Worm (Caenorhabditis elegans) whole organism, L1 larva: ENCODE data around the gene apn-1.

Source experiments
- C34B4.2 ChIP-seq: sonication (generic microtip); optimal IDR thresholded peaks from 2 replicates; lab custom pipeline; 2017; ENCODE audit warnings: mild to moderate bottlenecking, missing genetic modification characterization, missing compliant biosample characterization
- Y116A8C.19 ChIP-seq: sonication (generic microtip); optimal IDR thresholded peaks from 2 replicates; lab custom pipeline; 2016; ENCODE audit warnings: missing compliant biosample characterization, missing genetic modification characterization, borderline replicate concordance
- aha-1 ChIP-seq: fragments of 150-350 bp; optimal IDR thresholded peaks from 2 replicates; lab custom pipeline; 2014; ENCODE audit warnings: missing biosample characterization, missing genetic modification characterization
- aly-2 ChIP-seq: fragments of 150-350 bp; optimal IDR thresholded peaks from 2 replicates; lab custom pipeline; 2014; ENCODE audit warnings: missing biosample characterization, missing genetic modification characterization
- ama-1 ChIP-seq: fragments of 150-350 bp; optimal IDR thresholded peaks from 2 replicates; lab custom pipeline; 2014
- blmp-1 ChIP-seq: fragments of 150-350 bp; optimal IDR thresholded peaks from 2 replicates; lab custom pipeline; 2014; ENCODE audit warnings: missing biosample characterization, missing genetic modification characterization
- dsc-1 ChIP-seq: sonication (generic microtip); optimal IDR thresholded peaks from 2 replicates; lab custom pipeline; 2016; ENCODE audit warnings: mild to moderate bottlenecking, missing genetic modification characterization, missing compliant biosample characterization
- efl-1 ChIP-seq, 4 experiments: fragments of 150-350 bp; optimal IDR thresholded peaks in 3 of 4; peaks in 1 of 4; 1 replicate in 1 of 4; 2 replicates in 3 of 4; lab custom pipeline; 2014; ENCODE audit warnings: missing biosample characterization in 2 of 4, missing genetic modification characterization in 2 of 4, missing genetic modification reagents in 2 of 4
- elt-2 ChIP-seq: sonication (generic microtip); optimal IDR thresholded peaks from 2 replicates; lab custom pipeline; 2016; ENCODE audit warnings: missing genetic modification characterization, mild to moderate bottlenecking, inconsistent platforms, missing compliant biosample characterization, missing genetic modification reagents
- ets-5 ChIP-seq: fragments of 200-800 bp; sonication (Bioruptor generic); IDR thresholded peaks from 2 replicates; pipeline ENCODE4 v1.3.6; 2022; ENCODE audit warnings: missing genetic modification characterization, missing compliant biosample characterization
- grh-1 ChIP-seq: fragments of 200-800 bp; sonication (Bioruptor generic); IDR thresholded peaks from 2 replicates; pipeline ENCODE4 v1.3.6; 2022; ENCODE audit warnings: missing genetic modification reagents, missing genetic modification characterization, missing compliant biosample characterization
- hlh-4 ChIP-seq: sonication (generic microtip); optimal IDR thresholded peaks from 2 replicates; lab custom pipeline; 2016; ENCODE audit warnings: mild to moderate bottlenecking, missing genetic modification characterization, missing compliant biosample characterization
- hpl-2 ChIP-seq: fragments of 150-350 bp; optimal IDR thresholded peaks from 2 replicates; lab custom pipeline; 2014; ENCODE audit warnings: missing biosample characterization, missing genetic modification reagents, missing genetic modification characterization
- lin-13 ChIP-seq: fragments of 150-350 bp; optimal IDR thresholded peaks from 2 replicates; lab custom pipeline; 2014; ENCODE audit warnings: missing biosample characterization, missing genetic modification reagents, missing genetic modification characterization
- lin-14 ChIP-seq: fragments of 200-800 bp; sonication (Bioruptor generic); optimal IDR thresholded peaks from 2 replicates; lab custom pipeline; 2018; ENCODE audit warnings: mild to moderate bottlenecking, missing genetic modification characterization, moderate library complexity, missing compliant biosample characterization
- lin-15B ChIP-seq: fragments of 150-350 bp; sonication (generic microtip); optimal IDR thresholded peaks from 3 replicates; lab custom pipeline; 2014; ENCODE audit warnings: missing biosample characterization, missing genetic modification characterization
- lin-39 ChIP-seq: fragments of 150-350 bp; optimal IDR thresholded peaks from 2 replicates; lab custom pipeline; 2014; ENCODE audit warnings: missing biosample characterization, missing genetic modification reagents, missing genetic modification characterization
- lir-3 ChIP-seq: sonication (generic microtip); optimal IDR thresholded peaks from 2 replicates; lab custom pipeline; 2016; ENCODE audit warnings: mild to moderate bottlenecking, missing genetic modification characterization, moderate library complexity, missing compliant biosample characterization; ENCODE audit not compliant: poor library complexity
- lsy-2 ChIP-seq, 2 experiments: fragments of 150-350 bp; optimal IDR thresholded peaks; 2 replicates each; lab custom pipeline; 2014; ENCODE audit warnings: missing biosample characterization in 2 of 2, missing genetic modification characterization in 2 of 2
- mab-9 ChIP-seq: fragments of 200-800 bp; sonication (Bioruptor generic); IDR thresholded peaks from 2 replicates; pipeline ENCODE4 v1.3.6; 2022; ENCODE audit warnings: missing genetic modification reagents, missing genetic modification characterization, missing compliant biosample characterization
- nhr-237 ChIP-seq: fragments of 150-350 bp; optimal IDR thresholded peaks from 2 replicates; lab custom pipeline; 2014; ENCODE audit warnings: missing biosample characterization, missing genetic modification characterization
- nhr-47 ChIP-seq: sonication (generic microtip); optimal IDR thresholded peaks from 2 replicates; lab custom pipeline; 2016; ENCODE audit warnings: mild to moderate bottlenecking, missing genetic modification characterization, moderate library complexity, missing compliant biosample characterization
- nhr-71 ChIP-seq: sonication (generic microtip); optimal IDR thresholded peaks from 2 replicates; lab custom pipeline; 2016; ENCODE audit warnings: mild to moderate bottlenecking, missing genetic modification characterization, moderate library complexity, missing compliant biosample characterization
- nhr-84 ChIP-seq: sonication (generic microtip); optimal IDR thresholded peaks from 2 replicates; lab custom pipeline; 2017; ENCODE audit warnings: missing biosample characterization, missing genetic modification characterization
- nhr-85 ChIP-seq: sonication (generic microtip); peaks from one replicate; lab custom pipeline; 2016; ENCODE audit warnings: missing genetic modification characterization, inconsistent platforms, missing compliant biosample characterization
- pqm-1 ChIP-seq: sonication (generic microtip); optimal IDR thresholded peaks from 3 replicates; lab custom pipeline; 2017; ENCODE audit warnings: missing biosample characterization, missing genetic modification characterization
- snpc-4 ChIP-seq: fragments of 150-350 bp; optimal IDR thresholded peaks from 2 replicates; lab custom pipeline; 2014; ENCODE audit warnings: missing biosample characterization, missing genetic modification characterization
- sptf-1 ChIP-seq: fragments of 150-350 bp; optimal IDR thresholded peaks from 2 replicates; lab custom pipeline; 2014; ENCODE audit warnings: missing biosample characterization, missing genetic modification characterization
- sup-37 ChIP-seq: fragments of 200-800 bp; sonication (Bioruptor generic); optimal IDR thresholded peaks from 2 replicates; lab custom pipeline; 2018; ENCODE audit warnings: mild to moderate bottlenecking, missing genetic modification characterization, missing compliant biosample characterization
- tbx-2 ChIP-seq: sonication (generic microtip); optimal IDR thresholded peaks from 2 replicates; lab custom pipeline; 2016; ENCODE audit warnings: missing genetic modification characterization, missing compliant biosample characterization
- unc-30 ChIP-seq: sonication (generic microtip); optimal IDR thresholded peaks from 2 replicates; lab custom pipeline; 2017; ENCODE audit warnings: missing biosample characterization, missing genetic modification characterization
- unc-98 ChIP-seq: fragments of 200-800 bp; sonication (Bioruptor generic); IDR thresholded peaks from 2 replicates; pipeline ENCODE4 v1.3.6; 2022; ENCODE audit warnings: missing genetic modification characterization, missing compliant biosample characterization
- xbp-1 ChIP-seq: sonication (generic microtip); optimal IDR thresholded peaks from 2 replicates; lab custom pipeline; 2016; ENCODE audit warnings: missing genetic modification characterization, missing compliant biosample characterization
- ztf-4 ChIP-seq: fragments of 150-350 bp; optimal IDR thresholded peaks from 2 replicates; lab custom pipeline; 2014; ENCODE audit warnings: missing biosample characterization, missing genetic modification characterization

The apn-1 gene

ce11 chrII:8047264-8047663 lies at the start of gene apn-1:
Gene apn-1 (plus strand): TSS chrII:8047564.
- TF ChIP-seq tbx-2 (tag; lab: Kevin White, UChicago) (no peak), nhr-84 (tag; lab: Kevin White, UChicago) (no peak), pqm-1 (no peak), nhr-85 (tag; lab: Kevin White, UChicago) (no peak), mab-9 (GFP tag; lab: Robert Waterston, UW) (no peak), efl-1 (optimal IDR thresholded peaks at IDR 0.05; lab: Kevin White, UChicago) (no peak), efl-1 (GFP tag; optimal IDR thresholded peaks at IDR 0.05 in 1 of 2; lab: Kevin White, UChicago) (no peak), unc-30 (tag; lab: Kevin White, UChicago) (no peak), Y116A8C.19 (tag; lab: Kevin White, UChicago) (no peak), blmp-1 (tag; lab: Kevin White, UChicago) (no peak), hlh-4 (tag; lab: Kevin White, UChicago) (no peak), grh-1 (GFP tag; lab: Robert Waterston, UW) (no peak), lin-39 (tag; lab: Kevin White, UChicago) (no peak), nhr-71 (tag; lab: Kevin White, UChicago) (no peak), sptf-1 (no peak), lsy-2 (tag; optimal IDR thresholded peaks at IDR 0.05; lab: Kevin White, UChicago) (no peak), hpl-2 (no peak)

- TF ChIP-seq aha-1 (no peak), nhr-85 (tag; lab: Kevin White, UChicago) (no peak), efl-1 (optimal IDR thresholded peaks at IDR 0.05; lab: Kevin White, UChicago) (no peak), efl-1 (GFP tag; optimal IDR thresholded peaks at IDR 0.05 in 1 of 2; lab: Kevin White, UChicago) (peak in 1 of 2 experiments; percentile 60), C34B4.2 (tag; lab: Kevin White, UChicago) (no peak), elt-2 (tag; lab: Kevin White, UChicago) (peak; percentile 59)
Measured at ce11 chrII:8001428-8001827, 45.9 kb upstream of the apn-1 start.

ce11 chrII:8004157-8004556 lies 43.2 kb upstream of the apn-1 start, which contains the start of gene pgp-11:
Gene pgp-11 (minus strand): TSS chrII:8004257.
- no peak for TF ChIP-seq unc-98
- TF ChIP-seq lin-14 (GFP tag; lab: Kevin White, UChicago) = no peak
- TF ChIP-seq lin-15B (tag; lab: Kevin White, UChicago) = no peak
- TF ChIP-seq C34B4.2 (tag; lab: Kevin White, UChicago) = no peak
- no peak for TF ChIP-seq lir-3 (tag; lab: Kevin White, UChicago)
- TF ChIP-seq nhr-84 (tag; lab: Kevin White, UChicago) = no peak
- no peak for TF ChIP-seq nhr-237 (tag; lab: Kevin White, UChicago)
- TF ChIP-seq nhr-47 (tag; lab: Kevin White, UChicago) = no peak
- TF ChIP-seq sup-37 (GFP tag; lab: Kevin White, UChicago) = no peak
- no peak for TF ChIP-seq tbx-2 (tag; lab: Kevin White, UChicago)
- TF ChIP-seq ztf-4 (tag; lab: Kevin White, UChicago) = no peak
- no peak for TF ChIP-seq aly-2 (tag; lab: Kevin White, UChicago)
- TF ChIP-seq ets-5 (GFP tag; lab: Robert Waterston, UW) = no peak

ce11 chrII:8004752-8005151 lies 42.6 kb upstream of the apn-1 start:
- no peak for TF ChIP-seq lin-13
- no peak for TF ChIP-seq nhr-84 (tag; lab: Kevin White, UChicago)
- TF ChIP-seq hpl-2 = no peak
- TF ChIP-seq ama-1 (lab: Kevin White, UChicago) = no peak
- no peak for TF ChIP-seq snpc-4
- TF ChIP-seq xbp-1 = no peak

ce11 chrII:8006962-8007361 lies 40.4 kb upstream of the apn-1 start:
- TF ChIP-seq blmp-1 (tag; lab: Kevin White, UChicago) (peak; percentile 7), dsc-1 (tag; lab: Kevin White, UChicago) (no peak)
